Worm (Caenorhabditis elegans) whole organism, dauer: ENCODE measurements around the gene npp-23.

Experiments
- unc-62 ChIP-seq: sonication (generic microtip); optimal IDR thresholded peaks from 2 replicates; lab custom pipeline; 2017; ENCODE audit warnings: missing biosample characterization, missing genetic modification reagents, missing genetic modification characterization

The npp-23 gene

DNA sequence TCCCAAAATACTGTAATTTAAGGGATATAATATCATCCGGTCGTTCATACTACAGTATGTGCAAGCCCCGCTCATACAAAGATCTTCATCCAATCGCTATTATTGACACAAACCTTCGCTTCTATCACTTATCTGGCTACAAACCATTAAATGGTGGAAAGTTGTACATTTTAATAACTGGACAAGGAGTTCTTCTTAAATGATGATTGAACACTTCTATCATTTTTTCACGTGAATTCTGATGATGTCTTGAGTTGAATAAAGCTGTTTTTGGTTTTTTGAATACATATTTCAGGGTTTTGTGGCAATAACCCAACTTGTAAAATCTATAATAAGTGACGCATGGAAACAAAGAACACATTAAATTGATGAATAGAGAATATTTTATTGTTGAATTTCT, 46.9 kb downstream of the npp-23 start:
- no peak for TF ChIP-seq unc-62 (GFP tag; lab: Kevin White, UChicago)

DNA sequence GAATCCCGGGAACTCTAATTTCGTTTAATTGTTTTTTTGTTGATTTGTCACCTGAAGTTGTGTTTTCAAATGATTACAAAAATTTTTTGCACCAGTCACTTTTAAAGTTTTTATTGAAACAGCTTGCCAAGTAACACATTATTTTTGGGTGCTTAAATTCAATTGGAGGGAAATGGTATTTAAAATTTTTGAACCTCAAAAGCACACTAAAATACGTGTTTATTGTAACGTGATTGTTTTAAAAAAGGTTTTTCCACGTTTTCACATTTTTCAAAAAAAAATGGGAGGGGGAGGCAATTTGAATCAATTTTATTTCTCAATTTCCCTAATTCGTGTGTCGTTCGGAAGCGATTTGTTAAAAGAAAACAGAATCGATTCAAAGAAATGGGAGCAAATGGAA, 48.3 kb downstream of the npp-23 start, which contains the start of gene T28C6.5:
T28C6.5 (plus strand) TSS at position 301 of the 400 bp plus-strand sequence.
- TF ChIP-seq unc-62 (GFP tag; lab: Kevin White, UChicago) = no peak

DNA sequence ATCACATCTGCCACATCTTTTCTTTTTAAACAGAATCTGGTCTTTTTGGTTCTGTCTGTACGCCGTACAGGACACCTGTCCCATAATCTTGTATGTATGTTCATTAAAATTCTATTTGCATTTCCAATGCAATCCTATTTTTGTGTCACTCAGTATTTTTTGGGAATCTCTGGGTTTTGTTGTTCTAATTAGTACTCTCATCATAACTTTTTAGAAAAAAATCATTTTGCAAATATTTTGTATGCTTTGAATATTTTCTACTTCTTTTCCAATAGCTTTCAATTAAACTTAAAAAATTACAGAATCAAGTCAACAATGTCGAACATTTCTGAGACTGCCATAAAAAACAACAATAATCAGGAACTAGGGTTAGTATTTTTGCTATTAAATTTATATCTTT, 49.4 kb downstream of the npp-23 start, which contains the start of gene T28C6.3:
T28C6.3 (plus strand) TSS at position 301 of the 400 bp plus-strand sequence.
- no peak for TF ChIP-seq unc-62 (GFP tag; lab: Kevin White, UChicago)

DNA sequence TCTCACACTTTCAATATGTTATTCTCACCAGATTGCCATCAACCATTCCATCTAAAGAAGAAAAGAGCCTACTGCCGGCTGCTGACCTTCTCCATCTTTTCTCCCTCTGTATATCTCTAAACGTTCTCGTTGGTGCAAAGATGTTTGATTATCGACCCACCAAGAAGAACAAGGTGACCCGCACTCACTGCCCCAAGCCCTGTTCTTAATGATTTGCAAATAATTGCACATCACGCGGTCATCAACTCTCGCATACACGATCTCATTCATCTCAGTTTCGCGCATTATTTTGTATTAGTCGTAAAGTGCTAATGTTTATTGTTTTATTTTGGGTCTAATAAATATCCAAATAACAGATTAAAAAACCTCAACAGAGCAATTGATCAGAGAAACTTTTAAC, 50.0 kb downstream of the npp-23 start:
- TF ChIP-seq unc-62 (GFP tag; lab: Kevin White, UChicago) = no peak
